Worm (Caenorhabditis elegans) whole organism, L2 larva: ENCODE results near the gene W01B6.8.

Experiments used
- C34F6.9 ChIP-seq: fragments of 150-350 bp; optimal IDR thresholded peaks from 2 replicates; lab custom pipeline; 2014; ENCODE audit warnings: missing biosample characterization, missing genetic modification characterization
- F13H6.1 ChIP-seq: sonication (generic microtip); optimal IDR thresholded peaks from 2 replicates; lab custom pipeline; 2016; ENCODE audit warnings: missing genetic modification characterization, missing compliant biosample characterization
- Y55F3AM.14 ChIP-seq: fragments of 200-800 bp; sonication (Bioruptor generic); optimal IDR thresholded peaks from 2 replicates; lab custom pipeline; 2018; ENCODE audit warnings: mild to moderate bottlenecking, missing genetic modification characterization, missing compliant biosample characterization
- ZK546.5 ChIP-seq: sonication (generic microtip); optimal IDR thresholded peaks from 2 replicates; lab custom pipeline; 2017; ENCODE audit warnings: missing biosample characterization, missing genetic modification characterization
- alr-1 ChIP-seq: fragments of 150-350 bp; optimal IDR thresholded peaks from 2 replicates; lab custom pipeline; 2014; ENCODE audit warnings: missing biosample characterization, missing genetic modification characterization
- aly-2 ChIP-seq: fragments of 150-350 bp; optimal IDR thresholded peaks from 2 replicates; lab custom pipeline; 2014; ENCODE audit warnings: missing biosample characterization, missing genetic modification characterization
- ama-1 ChIP-seq: fragments of 150-350 bp; optimal IDR thresholded peaks from 2 replicates; lab custom pipeline; 2018; ENCODE audit warnings: inconsistent platforms
- ceh-16 ChIP-seq: fragments of 150-350 bp; optimal IDR thresholded peaks from 2 replicates; lab custom pipeline; 2014; ENCODE audit warnings: missing biosample characterization, missing genetic modification characterization
- ceh-82 ChIP-seq: fragments of 150-350 bp; optimal IDR thresholded peaks from 2 replicates; lab custom pipeline; 2014; ENCODE audit warnings: missing biosample characterization, missing genetic modification characterization
- crh-2 ChIP-seq: sonication (generic microtip); optimal IDR thresholded peaks from 2 replicates; lab custom pipeline; 2017; ENCODE audit warnings: missing biosample characterization, missing genetic modification characterization
- dmd-4 ChIP-seq: sonication (generic microtip); optimal IDR thresholded peaks from 2 replicates; lab custom pipeline; 2017; ENCODE audit warnings: missing biosample characterization, missing genetic modification characterization
- egl-27 ChIP-seq: sonication (generic microtip); optimal IDR thresholded peaks from 3 replicates; lab custom pipeline; 2017; ENCODE audit warnings: missing biosample characterization, missing genetic modification reagents, missing genetic modification characterization
- elt-1 ChIP-seq: fragments of 150-350 bp; optimal IDR thresholded peaks from 2 replicates; lab custom pipeline; 2014; ENCODE audit warnings: missing biosample characterization, missing genetic modification characterization
- elt-3 ChIP-seq: sonication (generic microtip); optimal IDR thresholded peaks from 2 replicates; lab custom pipeline; 2017; ENCODE audit warnings: missing biosample characterization, missing genetic modification characterization
- fos-1 ChIP-seq: fragments of 150-350 bp; optimal IDR thresholded peaks from 2 replicates; lab custom pipeline; 2014; ENCODE audit warnings: missing biosample characterization, missing genetic modification characterization
- lsy-2 ChIP-seq, 2 experiments: fragments of 150-350 bp in 1 of 2; sonication (generic microtip) in 1 of 2; optimal IDR thresholded peaks; 2 replicates each; lab custom pipeline; 2014 to 2017; ENCODE audit warnings: missing biosample characterization in 2 of 2, missing genetic modification characterization in 2 of 2
- mdl-1 ChIP-seq, 2 experiments: fragments of 150-350 bp in 1 of 2; sonication (generic microtip) in 1 of 2; optimal IDR thresholded peaks; 2 replicates each; lab custom pipeline; 2017; ENCODE audit warnings: missing biosample characterization in 2 of 2, missing genetic modification characterization in 2 of 2
- nhr-11 ChIP-seq: fragments of 150-350 bp; optimal IDR thresholded peaks from 2 replicates; lab custom pipeline; 2014; ENCODE audit warnings: missing biosample characterization, missing genetic modification characterization
- nhr-12 ChIP-seq: fragments of 150-350 bp; optimal IDR thresholded peaks from 2 replicates; lab custom pipeline; 2014; ENCODE audit warnings: missing biosample characterization, missing genetic modification characterization
- nhr-129 ChIP-seq: fragments of 150-350 bp; optimal IDR thresholded peaks from 2 replicates; lab custom pipeline; 2014; ENCODE audit warnings: missing biosample characterization, missing genetic modification characterization
- nhr-237 ChIP-seq: fragments of 150-350 bp; optimal IDR thresholded peaks from 2 replicates; lab custom pipeline; 2014; ENCODE audit warnings: missing biosample characterization, missing genetic modification characterization
- nhr-25 ChIP-seq: fragments of 150-350 bp; sonication (generic microtip); optimal IDR thresholded peaks from 3 replicates; lab custom pipeline; 2014; ENCODE audit warnings: missing biosample characterization, missing genetic modification characterization
- nhr-6 ChIP-seq: fragments of 150-350 bp; optimal IDR thresholded peaks from 2 replicates; lab custom pipeline; 2014; ENCODE audit warnings: missing biosample characterization, missing genetic modification characterization
- nhr-77 ChIP-seq: fragments of 150-350 bp; optimal IDR thresholded peaks from 2 replicates; lab custom pipeline; 2014; ENCODE audit warnings: missing biosample characterization, missing genetic modification characterization
- peb-1 ChIP-seq: fragments of 150-350 bp; optimal IDR thresholded peaks from 2 replicates; lab custom pipeline; 2014; ENCODE audit warnings: missing biosample characterization, missing genetic modification characterization
- sma-3 ChIP-seq: sonication (generic microtip); optimal IDR thresholded peaks from 2 replicates; lab custom pipeline; 2016; ENCODE audit warnings: missing genetic modification reagents, missing genetic modification characterization, missing compliant biosample characterization
- sma-9 ChIP-seq, 2 experiments: fragments of 150-350 bp in 1 of 2; sonication (generic microtip) in 1 of 2; optimal IDR thresholded peaks; 2 replicates each; lab custom pipeline; 2014 to 2016; ENCODE audit warnings: missing genetic modification characterization in 2 of 2, mild to moderate bottlenecking in 1 of 2, missing biosample characterization in 1 of 2, missing compliant biosample characterization in 1 of 2, missing genetic modification reagents in 1 of 2, moderate library complexity in 1 of 2
- snpc-4 ChIP-seq: fragments of 150-350 bp; optimal IDR thresholded peaks from 2 replicates; lab custom pipeline; 2014; ENCODE audit warnings: missing biosample characterization, missing genetic modification characterization
- unc-39 ChIP-seq: fragments of 150-350 bp; optimal IDR thresholded peaks from 2 replicates; lab custom pipeline; 2014; ENCODE audit warnings: missing biosample characterization, missing genetic modification characterization
- unc-55 ChIP-seq: fragments of 150-350 bp; sonication (generic microtip); optimal IDR thresholded peaks from 3 replicates; lab custom pipeline; 2014; ENCODE audit warnings: missing biosample characterization, missing genetic modification reagents, missing genetic modification characterization
- unc-62 ChIP-seq: fragments of 150-350 bp; optimal IDR thresholded peaks from 2 replicates; lab custom pipeline; 2014; ENCODE audit warnings: missing biosample characterization, missing genetic modification reagents, missing genetic modification characterization
- zag-1 ChIP-seq: fragments of 150-350 bp; optimal IDR thresholded peaks from 2 replicates; lab custom pipeline; 2014; ENCODE audit warnings: missing biosample characterization, missing genetic modification characterization
- ztf-1 ChIP-seq: fragments of 200-800 bp; sonication (Bioruptor generic); conservative IDR thresholded peaks from 2 replicates; pipeline ENCODE4 v1.3.6; 2022; ENCODE audit warnings: missing genetic modification characterization, missing compliant biosample characterization
- ztf-11 ChIP-seq: sonication (generic microtip); optimal IDR thresholded peaks from 2 replicates; lab custom pipeline; 2017; ENCODE audit warnings: missing biosample characterization, missing genetic modification characterization
- ztf-4 ChIP-seq: fragments of 150-350 bp; optimal IDR thresholded peaks from 2 replicates; lab custom pipeline; 2014; ENCODE audit warnings: missing biosample characterization, missing genetic modification characterization

W01B6.8 gene

DNA sequence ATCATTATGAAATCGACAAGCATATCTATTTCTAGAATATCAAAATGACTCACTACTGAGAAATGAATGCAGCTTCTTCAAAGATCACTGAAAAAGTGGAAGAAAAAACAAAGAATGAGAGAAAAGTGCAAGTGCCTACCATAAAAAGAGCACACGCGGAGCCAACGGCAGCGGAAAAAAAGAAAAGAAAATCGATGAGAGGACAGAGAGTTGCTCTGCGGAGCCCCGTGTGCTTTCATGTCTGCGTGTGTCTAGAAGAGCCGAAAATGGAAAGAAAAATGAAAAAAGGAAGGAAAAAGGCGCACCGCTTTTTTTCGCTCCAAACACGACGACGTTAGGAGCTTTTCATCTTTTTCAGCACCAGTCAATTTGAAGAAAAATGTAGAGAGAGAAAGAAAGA is 21.4 kb downstream of the W01B6.8 start, which contains the start of gene ipla-7:
Gene ipla-7 (minus strand): TSS at position 122 of the 400 bp plus-strand sequence.
- TF ChIP-seq unc-62 (GFP tag; lab: Kevin White, UChicago) (no peak), nhr-25 (tag; lab: Kevin White, UChicago) (no peak), snpc-4 (peak; percentile 5), elt-3 (tag; lab: Kevin White, UChicago) (no peak), nhr-129 (tag; lab: Kevin White, UChicago) (peak; percentile 11), alr-1 (tag; lab: Kevin White, UChicago) (no peak), ama-1 (no peak), nhr-77 (tag; lab: Kevin White, UChicago) (no peak), F13H6.1 (tag; lab: Kevin White, UChicago) (peak; percentile 29), mdl-1 (tag; optimal IDR thresholded peaks at IDR 0.05; lab: Kevin White, UChicago) (peak in 1 of 2 experiments; percentile 33), C34F6.9 (tag; lab: Kevin White, UChicago) (peak; percentile 70), fos-1 (peak; percentile 62), lsy-2 (tag; optimal IDR thresholded peaks at IDR 0.05; lab: Kevin White, UChicago) (peak in 1 of 2 experiments; percentile 21), unc-39 (no peak), zag-1 (tag; lab: Kevin White, UChicago) (peak; percentile 31), ztf-4 (tag; lab: Kevin White, UChicago) (no peak), ceh-82 (tag; lab: Kevin White, UChicago) (no peak), aly-2 (tag; lab: Kevin White, UChicago) (no peak), ztf-1 (GFP tag; lab: Robert Waterston, UW) (no peak), elt-1 (tag; lab: Kevin White, UChicago) (no peak), ztf-11 (tag; lab: Kevin White, UChicago) (no peak), crh-2 (peak; percentile 62), Y55F3AM.14 (no peak), unc-55 (peak; percentile 29)

DNA sequence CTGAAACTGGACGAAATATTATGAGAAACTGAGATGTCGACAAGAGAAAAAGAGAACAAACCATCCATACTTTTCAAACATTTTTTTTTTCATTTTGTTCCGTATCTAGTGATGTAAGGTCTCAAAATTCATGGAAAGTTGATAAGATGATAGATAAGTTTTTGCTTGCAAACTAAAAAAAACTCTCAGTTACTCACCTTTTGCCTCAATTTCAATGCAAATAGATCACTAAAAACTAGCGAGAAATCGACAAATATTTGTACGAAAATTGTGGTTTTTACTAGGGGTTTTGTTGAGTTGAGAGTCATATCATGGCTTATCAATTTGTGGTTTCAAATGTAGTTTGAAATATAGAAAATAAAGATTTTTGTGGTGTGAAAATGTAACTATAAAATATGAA is 23.4 kb downstream of the W01B6.8 start:
- TF ChIP-seq elt-1 (tag; lab: Kevin White, UChicago) (no peak), fos-1 (peak; percentile 57)
- TF ChIP-seq, all 48 proteins: peak for 1

DNA sequence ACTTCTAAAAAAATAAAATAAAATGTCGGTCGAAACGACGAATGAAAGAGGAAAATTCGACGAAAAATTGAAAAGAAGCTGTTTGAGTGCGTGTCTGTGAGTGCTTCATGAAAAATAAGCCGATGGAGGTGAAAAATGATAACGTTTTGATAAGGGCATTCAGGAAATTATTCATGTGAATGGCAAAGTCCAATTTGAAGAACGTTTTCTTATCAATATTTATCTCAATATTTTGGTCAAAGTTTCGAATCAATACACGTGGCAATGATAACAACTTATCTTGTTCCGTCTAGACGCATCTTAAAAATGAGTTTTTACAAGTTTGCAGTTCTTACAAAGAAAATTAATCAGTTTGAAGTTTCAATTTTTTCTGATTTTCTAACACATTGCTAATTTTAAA is 25.0 kb downstream of the W01B6.8 start:
- TF ChIP-seq nhr-12 = no peak
- no peak for TF ChIP-seq nhr-237 (tag; lab: Kevin White, UChicago)
- TF ChIP-seq lsy-2 (tag; optimal IDR thresholded peaks at IDR 0.05; lab: Kevin White, UChicago) = no peak
- no peak for TF ChIP-seq snpc-4
- TF ChIP-seq egl-27 = peak; percentile 42
- TF ChIP-seq C34F6.9 (tag; lab: Kevin White, UChicago) = no peak
- TF ChIP-seq dmd-4 = no peak
- peak; percentile 99 for TF ChIP-seq crh-2
- TF ChIP-seq fos-1 = peak; percentile 76
- peak; percentile 55 for TF ChIP-seq F13H6.1 (tag; lab: Kevin White, UChicago)
- no peak for TF ChIP-seq alr-1 (tag; lab: Kevin White, UChicago)
- TF ChIP-seq sma-3 (GFP tag; lab: Kevin White, UChicago) = peak; percentile 7
- TF ChIP-seq peb-1 = no peak
- TF ChIP-seq nhr-6 (tag; lab: Kevin White, UChicago) = no peak
- TF ChIP-seq sma-9 (GFP tag; optimal IDR thresholded peaks at IDR 0.05; lab: Kevin White, UChicago) = peak; percentile 77
- no peak for TF ChIP-seq sma-9 (tag; optimal IDR thresholded peaks at IDR 0.05; lab: Kevin White, UChicago)
- TF ChIP-seq, all 48 proteins: peak for 6

DNA sequence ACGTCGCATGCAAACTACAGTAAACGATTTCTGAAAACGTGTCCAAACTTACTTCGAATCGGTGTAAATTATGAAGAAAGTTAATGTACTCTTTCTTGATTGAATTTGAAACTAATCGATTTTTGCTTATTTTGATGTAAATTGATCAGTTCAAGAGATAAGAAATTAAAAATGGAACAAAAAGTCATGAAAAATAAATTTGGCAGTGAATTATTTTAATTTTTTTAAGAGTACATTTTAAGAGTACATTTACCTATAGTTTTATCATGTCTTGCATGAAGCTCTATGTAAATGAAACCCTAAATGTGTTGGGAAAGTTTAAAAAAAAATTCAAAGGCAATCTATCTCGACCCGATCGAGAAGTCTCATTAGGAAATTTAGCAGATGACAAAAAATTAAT is 28.0 kb downstream of the W01B6.8 start, which contains the start of gene T04B2.7:
Gene T04B2.7 (minus strand): TSS at position 101 of the 400 bp plus-strand sequence.
- no peak for TF ChIP-seq ceh-16 (tag; lab: Kevin White, UChicago)
- no peak for TF ChIP-seq fos-1

DNA sequence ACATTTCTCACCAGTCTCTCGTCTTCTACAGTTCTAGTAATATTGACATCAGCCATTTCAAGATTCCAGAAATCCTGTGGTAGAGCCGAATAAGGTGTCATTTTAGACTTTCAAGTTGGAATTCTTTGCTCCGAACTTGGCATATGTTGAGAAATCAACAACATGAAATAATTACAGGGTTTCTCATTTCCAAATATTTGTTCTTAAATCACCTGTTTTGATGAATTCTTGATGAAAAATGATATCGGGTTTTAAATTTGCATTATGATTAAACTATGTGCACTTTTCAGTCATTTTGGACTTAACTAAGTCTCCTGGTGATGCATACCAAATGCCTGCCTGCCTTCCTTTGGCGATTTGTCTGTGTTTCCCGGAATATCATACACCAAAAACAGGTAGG is 30.6 kb downstream of the W01B6.8 start, which contains the start of gene srv-12:
Gene srv-12 (minus strand): TSS at position 101 of the 400 bp plus-strand sequence.
- TF ChIP-seq nhr-11 (tag; lab: Kevin White, UChicago) (no peak), nhr-25 (tag; lab: Kevin White, UChicago) (no peak), ZK546.5 (tag; lab: Kevin White, UChicago) (no peak), ztf-11 (tag; lab: Kevin White, UChicago) (no peak)
